Fruit fly (Drosophila melanogaster) whole organism, embryonic: Measurements from ENCODE around the gene Srp14.

Experiments used
- Ada2b ChIP-seq: fragments of 200-800 bp; sonication (Bioruptor generic); IDR thresholded peaks from 2 replicates; pipeline ENCODE4 v1.3.6; 2022; ENCODE audit warnings: missing biosample characterization, missing genetic modification characterization
- B-H2 ChIP-seq: fragments of 200-800 bp; sonication (Bioruptor generic); optimal IDR thresholded peaks from 2 replicates; lab custom pipeline; 2018; ENCODE audit warnings: missing biosample characterization, mild to moderate bottlenecking, missing genetic modification characterization
- BEAF-32 ChIP-seq: fragments of 200-800 bp; sonication (Bioruptor generic); optimal IDR thresholded peaks from 3 replicates; lab custom pipeline; 2017; ENCODE audit warnings: missing biosample characterization, missing genetic modification characterization, mild to moderate bottlenecking, moderate library complexity, missing genetic modification reagents
- Bdp1 ChIP-seq: fragments of 200-800 bp; sonication (Bioruptor generic); optimal IDR thresholded peaks from 3 replicates; lab custom pipeline; 2016; ENCODE audit warnings: missing biosample characterization, missing genetic modification characterization
- CG10462 ChIP-seq: fragments of 200-800 bp; sonication (Bioruptor generic); optimal IDR thresholded peaks from 2 replicates; lab custom pipeline; 2016; ENCODE audit warnings: missing biosample characterization, missing genetic modification characterization
- CG13296 ChIP-seq: fragments of 200-800 bp; sonication (Bioruptor generic); optimal IDR thresholded peaks from 3 replicates; lab custom pipeline; 2018; ENCODE audit warnings: missing biosample characterization, mild to moderate bottlenecking, missing genetic modification characterization
- CG14014 ChIP-seq: fragments of 200-800 bp; sonication (Bioruptor generic); IDR thresholded peaks from 2 replicates; pipeline ENCODE4 v1.3.6; 2022; ENCODE audit warnings: missing biosample characterization, missing genetic modification characterization
- CG14860 ChIP-seq: fragments of 200-800 bp; sonication (Bioruptor generic); IDR thresholded peaks from 3 replicates; pipeline ENCODE4 v1.3.6; 2022; ENCODE audit warnings: missing biosample characterization, missing genetic modification characterization; ENCODE audit not compliant: partially characterized antibody
- CG15479 ChIP-seq: fragments of 200-800 bp; sonication (Bioruptor generic); optimal IDR thresholded peaks from 3 replicates; lab custom pipeline; 2019; ENCODE audit warnings: missing biosample characterization, mild to moderate bottlenecking, missing genetic modification characterization, moderate library complexity
- CG16779 ChIP-seq: fragments of 200-800 bp; sonication (Bioruptor generic); IDR thresholded peaks from 2 replicates; pipeline ENCODE4 v1.3.6; 2022; ENCODE audit warnings: missing biosample characterization, missing genetic modification characterization
- CG18011 ChIP-seq: fragments of 200-800 bp; sonication (Bioruptor generic); optimal IDR thresholded peaks from 2 replicates; lab custom pipeline; 2017; ENCODE audit warnings: missing biosample characterization, missing genetic modification characterization, mild to moderate bottlenecking, moderate library complexity, missing genotype
- CG3163 ChIP-seq: fragments of 200-800 bp; sonication (Bioruptor generic); optimal IDR thresholded peaks from 3 replicates; lab custom pipeline; 2016; ENCODE audit warnings: missing biosample characterization, missing genetic modification characterization
- CG32767 ChIP-seq: fragments of 200-800 bp; sonication (Bioruptor generic); IDR thresholded peaks from 2 replicates; pipeline ENCODE4 v1.3.6; 2022; ENCODE audit warnings: missing biosample characterization, missing genetic modification characterization
- CG34376 ChIP-seq: fragments of 200-800 bp; sonication (Bioruptor generic); optimal IDR thresholded peaks from 2 replicates; lab custom pipeline; 2018; ENCODE audit warnings: missing biosample characterization, mild to moderate bottlenecking, missing genetic modification characterization
- CG6175 ChIP-seq: fragments of 200-800 bp; sonication (Bioruptor generic); IDR thresholded peaks from 3 replicates; pipeline ENCODE4 v1.3.6; 2022; ENCODE audit warnings: missing biosample characterization, missing genetic modification characterization
- CG8388 ChIP-seq: fragments of 200-800 bp; sonication (Bioruptor generic); optimal IDR thresholded peaks from 2 replicates; lab custom pipeline; 2019; ENCODE audit warnings: missing biosample characterization, mild to moderate bottlenecking, missing genetic modification characterization, moderate library complexity
- Fer3 ChIP-seq: fragments of 200-800 bp; sonication (Bioruptor generic); optimal IDR thresholded peaks from 2 replicates; lab custom pipeline; 2018; ENCODE audit warnings: missing biosample characterization, mild to moderate bottlenecking, missing genetic modification characterization, moderate library complexity
- HmgD ChIP-seq: fragments of 200-800 bp; sonication (Bioruptor generic); optimal IDR thresholded peaks from 3 replicates; lab custom pipeline; 2016; ENCODE audit warnings: missing biosample characterization, missing genetic modification characterization
- Hr39 ChIP-seq: fragments of >200 bp; optimal IDR thresholded peaks from 2 replicates; lab custom pipeline; 2017
- Meics ChIP-seq: fragments of 200-800 bp; sonication (Bioruptor generic); optimal IDR thresholded peaks from 2 replicates; lab custom pipeline; 2017; ENCODE audit warnings: missing biosample characterization, mild to moderate bottlenecking, missing genetic modification characterization
- Nf-YA ChIP-seq: fragments of 200-800 bp; sonication (Bioruptor generic); IDR thresholded peaks from 2 replicates; pipeline ENCODE4 v1.3.6; 2022; ENCODE audit warnings: missing biosample characterization, missing genetic modification characterization
- Ravus ChIP-seq: fragments of 200-800 bp; sonication (Bioruptor generic); IDR thresholded peaks from 2 replicates; pipeline ENCODE4 v1.3.6; 2022; ENCODE audit warnings: missing biosample characterization, missing genetic modification characterization
- bsh ChIP-seq, 2 experiments: fragments of 200-800 bp; sonication (Bioruptor generic); optimal IDR thresholded peaks; 2 replicates each; lab custom pipeline; 2017 to 2018; ENCODE audit warnings: mild to moderate bottlenecking in 2 of 2, missing biosample characterization in 2 of 2, missing genetic modification characterization in 2 of 2, moderate library complexity in 1 of 2
- crc ChIP-seq: fragments of 200-800 bp; sonication (Bioruptor generic); optimal IDR thresholded peaks from 2 replicates; lab custom pipeline; 2016; ENCODE audit warnings: missing biosample characterization, missing genetic modification characterization
- dati ChIP-seq: fragments of 200-800 bp; sonication (Bioruptor generic); IDR thresholded peaks from 2 replicates; pipeline ENCODE4 v1.3.6; 2022; ENCODE audit warnings: missing biosample characterization, missing genetic modification characterization
- dimm ChIP-seq: fragments of 200-800 bp; sonication (Bioruptor generic); IDR thresholded peaks from 2 replicates; pipeline ENCODE4 v1.3.6; 2022; ENCODE audit warnings: missing biosample characterization, missing genetic modification characterization
- dmrt11E ChIP-seq: fragments of 200-800 bp; sonication (Bioruptor generic); optimal IDR thresholded peaks from 3 replicates; lab custom pipeline; 2018; ENCODE audit warnings: missing biosample characterization, mild to moderate bottlenecking, missing genetic modification characterization, moderate library complexity
- dmrt99B ChIP-seq: fragments of 200-800 bp; sonication (Bioruptor generic); optimal IDR thresholded peaks from 2 replicates; lab custom pipeline; 2018; ENCODE audit warnings: missing biosample characterization, mild to moderate bottlenecking, missing genetic modification characterization, moderate library complexity
- fd102C ChIP-seq: fragments of 200-800 bp; sonication (Bioruptor generic); optimal IDR thresholded peaks from 2 replicates; lab custom pipeline; 2018; ENCODE audit warnings: missing biosample characterization, mild to moderate bottlenecking, missing genetic modification characterization, moderate library complexity
- fd96Cb ChIP-seq: fragments of 200-800 bp; sonication (Bioruptor generic); optimal IDR thresholded peaks from 2 replicates; lab custom pipeline; 2018; ENCODE audit warnings: missing biosample characterization, mild to moderate bottlenecking, missing genetic modification characterization, moderate library complexity
- gcm ChIP-seq: fragments of 200-800 bp; sonication (Bioruptor generic); optimal IDR thresholded peaks from 2 replicates; lab custom pipeline; 2019; ENCODE audit warnings: missing biosample characterization, mild to moderate bottlenecking, missing genetic modification characterization, moderate library complexity
- gro ChIP-seq: fragments of 200-800 bp; sonication (Bioruptor generic); optimal IDR thresholded peaks from 2 replicates; lab custom pipeline; 2016; ENCODE audit warnings: missing biosample characterization, missing genetic modification characterization
- hkb ChIP-seq, 2 experiments: fragments of 200-800 bp in 1 of 2; fragments of >200 bp in 1 of 2; sonication (Bioruptor generic) in 1 of 2; IDR thresholded peaks in 1 of 2; optimal IDR thresholded peaks in 1 of 2; 2 replicates each; pipeline versions ENCODE4 v1.3.6 to Lab custom; 2017 to 2022; ENCODE audit warnings: missing biosample characterization in 1 of 2, missing genetic modification characterization in 1 of 2
- klu ChIP-seq: fragments of 200-800 bp; sonication (Bioruptor generic); IDR thresholded peaks from 2 replicates; pipeline ENCODE4 v1.3.6; 2022; ENCODE audit warnings: missing biosample characterization, missing genetic modification characterization
- mirr ChIP-seq: fragments of 200-800 bp; sonication (Bioruptor generic); optimal IDR thresholded peaks from 3 replicates; lab custom pipeline; 2018; ENCODE audit warnings: missing biosample characterization, mild to moderate bottlenecking, missing genetic modification characterization
- nerfin-2 ChIP-seq: fragments of 200-800 bp; sonication (Bioruptor generic); IDR thresholded peaks from 2 replicates; pipeline ENCODE4 v1.3.6; 2022; ENCODE audit warnings: missing biosample characterization, missing genetic modification characterization; ENCODE audit not compliant: partially characterized antibody
- oc ChIP-seq: fragments of 200-800 bp; sonication (Bioruptor generic); optimal IDR thresholded peaks from 2 replicates; lab custom pipeline; 2018; ENCODE audit warnings: missing biosample characterization, mild to moderate bottlenecking, missing genetic modification characterization, moderate library complexity
- pb ChIP-seq: fragments of 200-800 bp; sonication (Bioruptor generic); optimal IDR thresholded peaks from 3 replicates; lab custom pipeline; 2016; ENCODE audit warnings: missing biosample characterization, missing genetic modification characterization
- psq ChIP-seq: fragments of 200-800 bp; sonication (Bioruptor generic); optimal IDR thresholded peaks from 2 replicates; lab custom pipeline; 2017; ENCODE audit warnings: missing biosample characterization, missing genetic modification characterization
- ro ChIP-seq: fragments of 200-800 bp; sonication (Bioruptor generic); IDR thresholded peaks from 2 replicates; pipeline ENCODE4 v1.3.6; 2022; ENCODE audit warnings: missing biosample characterization, missing genetic modification characterization
- seq ChIP-seq: fragments of 200-800 bp; sonication (Bioruptor generic); IDR thresholded peaks from 2 replicates; pipeline ENCODE4 v1.3.6; 2022; ENCODE audit warnings: missing biosample characterization, missing genetic modification characterization
- sima ChIP-seq: fragments of 200-800 bp; sonication (Bioruptor generic); optimal IDR thresholded peaks from 2 replicates; lab custom pipeline; 2016; ENCODE audit warnings: missing biosample characterization, missing genetic modification characterization
- sqz ChIP-seq: fragments of 200-800 bp; sonication (Bioruptor generic); optimal IDR thresholded peaks from 3 replicates; lab custom pipeline; 2018; ENCODE audit warnings: missing biosample characterization, mild to moderate bottlenecking, missing genetic modification characterization
- zen ChIP-seq: fragments of 200-800 bp; sonication (Bioruptor generic); optimal IDR thresholded peaks from 3 replicates; lab custom pipeline; 2018; ENCODE audit warnings: missing biosample characterization, mild to moderate bottlenecking, missing genetic modification characterization, moderate library complexity

The Srp14 gene

DNA sequence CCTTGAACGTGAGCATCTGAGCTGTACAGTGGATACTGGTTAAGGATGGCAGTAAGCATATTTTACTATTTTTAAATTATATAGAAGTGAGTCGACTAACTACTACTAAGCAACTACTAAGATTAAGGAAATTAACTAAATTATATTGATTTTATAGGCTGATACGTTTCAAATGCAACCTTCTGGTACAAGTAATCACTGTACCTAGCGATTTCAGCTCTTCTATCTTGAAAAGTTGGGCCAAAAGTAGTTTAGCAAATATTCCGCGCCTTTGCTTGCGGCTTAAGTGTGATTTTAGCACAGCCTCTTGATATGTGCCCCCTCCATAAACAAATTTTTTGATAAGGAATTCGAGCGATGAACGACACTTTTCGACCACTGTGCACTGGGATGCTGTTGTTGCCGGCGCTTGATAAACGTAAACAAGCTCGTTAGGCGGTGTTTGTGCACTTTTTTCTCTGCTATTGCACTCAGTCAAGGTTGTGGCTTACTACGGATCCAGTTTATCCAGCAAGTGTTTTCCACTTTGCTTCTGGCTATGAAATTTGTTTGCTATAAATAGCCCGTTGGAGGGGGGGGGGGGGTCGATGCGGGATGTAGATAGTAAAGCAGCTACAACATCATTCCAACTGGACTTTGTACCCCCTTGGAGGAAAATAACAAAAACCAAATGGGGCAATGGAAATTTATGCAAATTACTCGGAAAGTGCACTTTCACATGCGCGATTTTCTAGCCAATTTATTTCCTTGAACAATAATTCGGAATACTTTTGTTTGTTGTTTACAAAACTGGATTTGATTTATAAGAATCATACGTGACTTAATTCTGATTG lies 23.4 kb upstream of the Srp14 start (continued):
- peak; percentile 41 for TF ChIP-seq crc (GFP tag; lab: Kevin White, UChicago)
- TF ChIP-seq Fer3 (tag; lab: Kevin White, UChicago): peak; percentile 82
- TF ChIP-seq CG3163 (GFP tag; lab: Kevin White, UChicago): no peak
- TF ChIP-seq Ravus (GFP tag; lab: Robert Waterston, UW): peak; percentile 78
- peak; percentile 29 for TF ChIP-seq Bdp1 (GFP tag; lab: Kevin White, UChicago)
- TF ChIP-seq CG8388: no peak
- peak; percentile 60; the same call in 1 of the 2 replicates for TF ChIP-seq Nf-YA
- TF ChIP-seq pb: no peak
- peak; percentile 65 for TF ChIP-seq seq (GFP tag; lab: Robert Waterston, UW)
- no peak for TF ChIP-seq oc (tag; lab: Kevin White, UChicago)
- TF ChIP-seq CG10462 (GFP tag; lab: Kevin White, UChicago): peak; percentile 21
- TF ChIP-seq HmgD (GFP tag; lab: Kevin White, UChicago): no peak
- peak; percentile 85 for TF ChIP-seq Ada2b
- TF ChIP-seq CG18011 (GFP tag; lab: Kevin White, UChicago): no peak
- TF ChIP-seq dati (GFP tag; lab: Robert Waterston, UW): no peak
- TF ChIP-seq CG6175: peak; percentile 62; the same call in 1 of the 3 replicates
- no peak for TF ChIP-seq sima
- no peak for TF ChIP-seq B-H2 (GFP tag; lab: Kevin White, UChicago)
- TF ChIP-seq nerfin-2 (GFP tag; lab: Robert Waterston, UW): 0 out of 2 replicates have a peak, but pooled peaks have one; percentile 19
- TF ChIP-seq CG14860: no peak
- peak; percentile 75 for TF ChIP-seq Meics (GFP tag; lab: Kevin White, UChicago)
- no peak for TF ChIP-seq Hr39 (lab: Kevin White, UChicago)
- peak; percentile 39; the same call in 1 of the 2 replicates for TF ChIP-seq ro (GFP tag; lab: Robert Waterston, UW)
- peak; percentile 83 for TF ChIP-seq CG16779 (GFP tag; lab: Robert Waterston, UW)
- TF ChIP-seq psq (GFP tag; lab: Kevin White, UChicago): no peak
- TF ChIP-seq hkb (optimal IDR thresholded peaks at IDR 0.05; lab: Kevin White, UChicago): no peak
- TF ChIP-seq hkb (GFP tag; IDR thresholded peaks at IDR 0.05; lab: Robert Waterston, UW): peak; percentile 75
- no peak for TF ChIP-seq zen (tag; lab: Kevin White, UChicago)
- TF ChIP-seq dimm (GFP tag; lab: Robert Waterston, UW): peak; percentile 67
- TF ChIP-seq gcm: no peak
- TF ChIP-seq sqz: peak; percentile 7
- TF ChIP-seq dmrt99B (tag; lab: Kevin White, UChicago): peak; percentile 68
- no peak for TF ChIP-seq gro (GFP tag; lab: Kevin White, UChicago)
- TF ChIP-seq klu (GFP tag; lab: Robert Waterston, UW): peak; percentile 76
- TF ChIP-seq CG34376 (GFP tag; lab: Kevin White, UChicago): no peak
- no peak for TF ChIP-seq fd102C (GFP tag; lab: Kevin White, UChicago)
- TF ChIP-seq mirr (GFP tag; lab: Kevin White, UChicago): no peak
- TF ChIP-seq CG15479 (GFP tag; lab: Kevin White, UChicago): no peak
- TF ChIP-seq CG32767 (GFP tag; lab: Robert Waterston, UW): peak; percentile 56; the same call in 1 of the 2 replicates
- TF ChIP-seq CG13296 (GFP tag; lab: Kevin White, UChicago): peak; percentile 61
- TF ChIP-seq fd96Cb (tag; lab: Kevin White, UChicago): peak; percentile 11
- TF ChIP-seq bsh (GFP tag; optimal IDR thresholded peaks at IDR 0.05; lab: Kevin White, UChicago): peak; percentile 15 to 78
- no peak for TF ChIP-seq dmrt11E (tag; lab: Kevin White, UChicago)
- TF ChIP-seq CG14014: peak; percentile 90
- no peak for TF ChIP-seq BEAF-32 (GFP tag; lab: Kevin White, UChicago)
